Worm (Caenorhabditis elegans): ENCODE data around the gene F23H11.2.

Gene F23H11.2

DNA sequence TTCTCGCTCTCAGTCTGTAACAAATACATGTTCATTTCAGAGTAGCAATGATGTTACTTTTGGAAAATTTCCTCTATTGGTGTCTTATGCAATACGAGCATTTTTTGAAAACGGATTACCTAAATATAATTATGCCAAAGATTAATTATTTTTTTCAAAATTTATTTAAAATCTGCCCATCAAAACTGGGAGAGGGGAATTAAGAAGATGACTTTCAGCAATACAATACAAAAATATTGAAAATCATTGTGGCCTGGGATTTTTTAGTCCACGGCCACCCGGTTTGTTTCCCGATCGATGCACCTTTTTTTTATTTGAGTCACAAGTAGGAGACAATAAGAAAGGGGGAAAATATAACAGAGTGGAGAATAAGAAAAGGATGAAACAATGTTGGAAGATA lies 42.4 kb downstream of the F23H11.2 start, which contains the start of gene fbxa-56:
TSS of gene fbxa-56 (minus strand) at position 101 of the 400 bp plus-strand sequence.
- TF ChIP-seq unc-62 (GFP tag; optimal IDR thresholded peaks at IDR 0.05), result no peak

- TF ChIP-seq unc-62 (GFP tag; optimal IDR thresholded peaks at IDR 0.05), result no peak
These were observed 43.0 kb downstream of the F23H11.2 start, which contains the start of gene fbxa-22 for ce11 chrIII:938569-938968. Gene fbxa-22 (plus strand): TSS chrIII:938869.

ce11 chrIII:941958-942357 lies 46.4 kb downstream of the F23H11.2 start:
- no peak for TF ChIP-seq unc-62 (GFP tag; optimal IDR thresholded peaks at IDR 0.05)

DNA sequence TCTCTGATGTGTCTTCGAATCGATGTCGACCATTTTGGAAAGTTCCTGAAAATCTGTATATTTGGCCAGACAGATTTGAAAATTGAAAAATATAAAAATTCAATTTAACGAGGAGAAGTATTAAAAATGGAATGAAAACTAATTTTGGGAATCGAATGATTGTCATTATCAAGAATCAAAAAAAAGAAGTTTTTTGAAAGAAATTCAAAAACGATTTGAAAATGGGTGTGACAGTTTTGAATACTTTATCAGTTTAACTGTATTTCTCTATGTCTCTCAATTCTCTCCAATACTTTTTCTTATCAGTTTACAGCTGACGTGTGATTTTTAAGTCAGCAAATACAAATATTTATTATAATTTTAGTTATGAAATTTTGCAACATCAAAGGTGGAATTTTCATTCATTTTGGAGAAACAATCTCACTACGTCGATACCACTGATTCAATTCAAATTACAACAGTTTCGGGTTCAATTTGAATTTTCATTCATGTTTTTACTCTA lies 47.9 kb downstream of the F23H11.2 start, which contains the start of gene fbxa-59:
TSS of gene fbxa-59 (minus strand) at position 51 of the 502 bp plus-strand sequence.
- no peak for TF ChIP-seq unc-62 (GFP tag; optimal IDR thresholded peaks at IDR 0.05)

DNA sequence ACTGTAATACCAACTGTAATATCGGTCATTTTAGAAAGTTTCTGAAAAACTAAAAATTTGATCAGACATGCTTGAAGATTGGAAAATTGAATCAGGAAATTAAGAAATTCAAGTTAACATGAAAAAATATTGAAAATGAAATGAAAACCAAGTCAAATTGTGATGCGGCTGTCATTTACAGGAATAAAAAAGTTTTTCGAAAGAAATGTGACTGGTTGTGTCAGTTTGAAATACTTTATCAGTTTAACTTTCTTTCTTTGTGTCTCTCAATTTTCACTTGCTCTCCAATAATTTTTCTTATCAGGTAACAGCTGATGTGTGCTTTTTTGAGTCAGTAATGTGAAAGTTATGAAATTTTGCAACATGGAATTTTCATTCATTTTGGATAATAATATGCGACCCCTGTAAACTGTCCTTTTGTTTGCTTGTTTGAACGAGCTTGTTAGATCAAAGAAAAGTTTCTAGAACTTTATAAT lies 50.7 kb downstream of the F23H11.2 start, which contains the start of gene fbxa-60:
TSS of gene fbxa-60 (minus strand) at position 51 of the 476 bp plus-strand sequence.
- no peak for TF ChIP-seq unc-62 (GFP tag; optimal IDR thresholded peaks at IDR 0.05)

All from whole organism, dauer.